Worm (Caenorhabditis elegans): ENCODE measurements around the gene spp-26.

DNA sequence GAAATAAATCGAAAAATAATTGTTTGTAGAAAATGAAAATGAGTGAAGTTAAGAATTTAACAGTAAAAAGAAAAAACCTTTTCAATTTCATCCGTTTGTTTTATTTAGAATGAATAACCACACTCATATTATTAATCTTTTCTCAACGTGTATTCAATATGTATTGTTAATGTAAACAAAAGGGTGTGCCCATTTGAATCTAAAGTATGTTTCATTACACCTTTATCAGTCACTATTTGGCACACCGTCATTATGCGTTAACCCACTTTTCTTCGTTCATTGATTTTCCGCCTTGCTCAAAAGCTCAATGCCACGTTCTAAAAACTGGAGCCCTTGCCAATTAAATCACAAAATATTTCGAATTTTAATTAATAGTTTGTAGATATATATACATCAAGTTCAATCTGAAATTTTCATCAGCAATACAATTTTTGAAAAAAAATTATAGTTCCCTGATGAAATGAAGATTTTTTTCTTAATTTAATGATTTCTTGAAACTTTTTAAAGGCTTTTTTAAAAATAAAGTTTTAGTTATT lies 6.9 kb upstream of the spp-26 start, which contains the start of gene K04A8.1:
- no peak for TF ChIP-seq eyg-1 (tag; optimal IDR thresholded peaks at IDR 0.05)
- no peak for TF ChIP-seq ztf-16 (tag; optimal IDR thresholded peaks at IDR 0.05)
- TF ChIP-seq hlh-30 (tag; optimal IDR thresholded peaks at IDR 0.05; ENCODE audit: insufficient read depth): no peak
- no peak for TF ChIP-seq ceh-22 (tag; optimal IDR thresholded peaks at IDR 0.05)
- no peak for TF ChIP-seq T23F11.4 (GFP tag; optimal IDR thresholded peaks at IDR 0.05)
- TF ChIP-seq npax-4 (tag; optimal IDR thresholded peaks at IDR 0.05): no peak
- no peak for TF ChIP-seq ceh-9 (tag; optimal IDR thresholded peaks at IDR 0.05)
- no peak for TF ChIP-seq elt-2 (tag; optimal IDR thresholded peaks at IDR 0.05)
- TF ChIP-seq ttx-3 (tag; optimal IDR thresholded peaks at IDR 0.05): no peak
- TF ChIP-seq fkh-10 (GFP tag; optimal IDR thresholded peaks at IDR 0.05): no peak
- no peak for TF ChIP-seq sox-4 (tag; optimal IDR thresholded peaks at IDR 0.05)

Data from whole organism, late embryonic.